Worm (Caenorhabditis elegans) whole organism, young adult: ENCODE data around the gene nhr-137.

Source experiments
- C06A6.2 ChIP-seq: fragments of 200-800 bp; sonication (Bioruptor generic); conservative IDR thresholded peaks from 2 replicates; pipeline ENCODE4 v1.3.6; 2022; ENCODE audit warnings: missing genetic modification characterization, missing compliant biosample characterization
- F39B2.1 ChIP-seq: fragments of 200-800 bp; sonication (Bioruptor generic); IDR thresholded peaks from 2 replicates; pipeline ENCODE4 v1.3.6; 2022; ENCODE audit warnings: missing genetic modification reagents, missing genetic modification characterization, missing compliant biosample characterization
- F49E8.2 ChIP-seq: sonication (generic microtip); optimal IDR thresholded peaks from 3 replicates; lab custom pipeline; 2017; ENCODE audit warnings: missing genetic modification characterization, mild to moderate bottlenecking, missing compliant biosample characterization, antibody characterized with exemption, moderate library complexity; ENCODE audit not compliant: insufficient read depth
- F55B11.4 ChIP-seq: sonication (generic microtip); optimal IDR thresholded peaks from 2 replicates; lab custom pipeline; 2016; ENCODE audit warnings: missing compliant biosample characterization, missing genetic modification characterization, borderline replicate concordance; ENCODE audit not compliant: insufficient read depth
- Y95B8A.8 ChIP-seq: fragments of 200-800 bp; sonication (Bioruptor generic); IDR thresholded peaks from 2 replicates; pipeline ENCODE4 v1.3.6; 2022; ENCODE audit warnings: missing genetic modification reagents, missing genetic modification characterization, missing compliant biosample characterization
- ekl-4 ChIP-seq: fragments of 200-800 bp; sonication (Bioruptor generic); IDR thresholded peaks from 2 replicates; pipeline ENCODE4 v1.3.6; 2022; ENCODE audit warnings: missing genetic modification reagents, missing genetic modification characterization, missing compliant biosample characterization
- ets-4 ChIP-seq: fragments of 200-800 bp; sonication (Bioruptor generic); optimal IDR thresholded peaks from 2 replicates; lab custom pipeline; 2018; ENCODE audit warnings: mild to moderate bottlenecking, missing genetic modification characterization, missing compliant biosample characterization
- nfya-1 ChIP-seq: sonication (generic microtip); optimal IDR thresholded peaks from 2 replicates; lab custom pipeline; 2017; ENCODE audit warnings: antibody characterized with exemption, missing compliant biosample characterization, missing genetic modification characterization, borderline replicate concordance; ENCODE audit not compliant: insufficient read depth
- nhr-179 ChIP-seq: sonication (generic microtip); optimal IDR thresholded peaks from 2 replicates; lab custom pipeline; 2016; ENCODE audit warnings: mild to moderate bottlenecking, missing genetic modification characterization, missing compliant biosample characterization
- snpc-1.3 ChIP-seq: sonication (generic microtip); optimal IDR thresholded peaks from 2 replicates; lab custom pipeline; 2017; ENCODE audit warnings: missing genetic modification characterization, mild to moderate bottlenecking, missing compliant biosample characterization, antibody characterized with exemption, moderate library complexity, missing genotype, missing genetic modification reagents; ENCODE audit not compliant: insufficient read depth
- snpc-4 ChIP-seq, 5 experiments: fragments of 150-350 bp in 1 of 5; sonication (generic microtip) in 4 of 5; optimal IDR thresholded peaks; 2 replicates each; lab custom pipeline; 2014 to 2018; ENCODE audit warnings: missing genetic modification characterization in 5 of 5, missing biosample characterization in 3 of 5, antibody characterized with exemption in 2 of 5, mild to moderate bottlenecking in 2 of 5, missing compliant biosample characterization in 2 of 5, missing genotype in 2 of 5, moderate library complexity in 2 of 5, missing genetic modification reagents in 1 of 5
- unc-62 ChIP-seq: fragments of 150-350 bp; optimal IDR thresholded peaks from 2 replicates; lab custom pipeline; 2014; ENCODE audit warnings: missing biosample characterization, missing genetic modification reagents, missing genetic modification characterization
- xnd-1 ChIP-seq: sonication (generic microtip); optimal IDR thresholded peaks from 2 replicates; lab custom pipeline; 2016; ENCODE audit warnings: missing genotype, missing genetic modification reagents, missing genetic modification characterization, missing compliant biosample characterization

DNA sequence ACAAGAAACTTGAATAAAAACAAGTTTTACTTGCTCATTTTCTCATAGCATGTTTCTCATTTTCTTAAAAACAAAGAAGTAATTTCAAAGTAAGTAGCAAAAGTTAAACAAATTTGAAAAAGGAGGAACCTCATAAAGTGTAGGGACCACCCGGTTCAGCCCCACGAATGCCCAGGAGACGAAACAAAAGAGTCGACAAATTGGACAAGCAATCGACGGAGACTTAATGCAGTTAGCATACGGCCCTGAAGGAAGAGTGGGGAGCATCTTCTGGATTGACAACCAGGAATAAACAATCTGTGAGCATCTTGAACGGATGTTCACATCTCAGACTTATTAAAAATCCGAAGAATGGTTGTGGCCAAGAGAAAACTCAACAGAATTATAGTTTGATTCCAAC is 22.8 kb upstream of the nhr-137 start:
- TF ChIP-seq nfya-1 (tag; lab: Kevin White, UChicago) (no peak), Y95B8A.8 (no peak), ets-4 (GFP tag; lab: Kevin White, UChicago) (no peak), unc-62 (GFP tag; lab: Kevin White, UChicago) (no peak), ekl-4 (GFP tag; lab: Robert Waterston, UW) (no peak), C06A6.2 (GFP tag; lab: Robert Waterston, UW) (no peak), snpc-4 (GFP tag; optimal IDR thresholded peaks at IDR 0.05; lab: Kevin White, UChicago) (no peak), snpc-4 (tag; optimal IDR thresholded peaks at IDR 0.05; lab: Kevin White, UChicago) (no peak), xnd-1 (tag; lab: Kevin White, UChicago) (no peak), nhr-179 (tag; lab: Kevin White, UChicago) (no peak), snpc-1.3 (tag; lab: Kevin White, UChicago) (no peak), F39B2.1 (GFP tag; lab: Robert Waterston, UW) (no peak), F49E8.2 (tag; lab: Kevin White, UChicago) (no peak), F55B11.4 (tag; lab: Kevin White, UChicago) (no peak)
